Worm (Caenorhabditis elegans): ENCODE results near the gene ttr-34.

- no peak for TF ChIP-seq ama-1 (optimal IDR thresholded peaks at IDR 0.05)
- no peak for TF ChIP-seq aly-1 (tag; optimal IDR thresholded peaks at IDR 0.05)
- TF ChIP-seq flt-1 (GFP tag; IDR thresholded peaks at IDR 0.05), result no peak
- TF ChIP-seq F13C5.2 (tag; optimal IDR thresholded peaks at IDR 0.05), result no peak
- no peak for TF ChIP-seq sea-1 (GFP tag; conservative IDR thresholded peaks at IDR 0.05)
- no peak for TF ChIP-seq ets-7 (tag; optimal IDR thresholded peaks at IDR 0.05)
- TF ChIP-seq pes-1 (GFP tag; IDR thresholded peaks at IDR 0.05), result no peak
- TF ChIP-seq ceh-36 (tag; optimal IDR thresholded peaks at IDR 0.05), result no peak
- TF ChIP-seq tbx-37 (GFP tag; conservative IDR thresholded peaks at IDR 0.05), result no peak
- TF ChIP-seq tra-4 (tag; optimal IDR thresholded peaks at IDR 0.05), result no peak
- no peak for TF ChIP-seq scrt-1 (GFP tag; IDR thresholded peaks at IDR 0.05)
- no peak for TF ChIP-seq B0310.2 (tag; optimal IDR thresholded peaks at IDR 0.05)
Measured at ce11 chrX:13110004-13110403, 29.6 kb upstream of the ttr-34 start.

Data from whole organism, early embryonic.